Worm (Caenorhabditis elegans): ENCODE data around the gene fbxc-27.

DNA sequence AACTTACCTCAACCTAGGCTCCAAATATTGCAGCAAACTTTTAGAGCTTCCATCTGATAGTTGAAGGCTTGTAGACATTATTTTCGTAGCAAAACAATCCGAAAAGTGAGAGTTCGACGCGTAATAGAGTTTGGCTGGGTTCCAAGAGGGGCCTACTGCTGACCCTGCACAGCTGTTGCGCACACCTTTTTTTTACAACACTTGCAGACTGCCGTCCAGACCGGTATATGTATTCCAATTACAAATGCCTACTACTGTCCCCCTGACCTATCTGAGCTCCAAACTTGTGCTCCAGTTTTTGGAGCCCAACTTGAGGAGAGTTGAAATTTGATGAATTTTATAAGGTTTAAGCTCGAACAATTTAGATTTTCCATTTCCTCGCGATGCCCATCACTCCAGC, at the start of gene fbxc-27, which contains the start of gene fbxc-24:
- TF ChIP-seq sptf-1 (tag; optimal IDR thresholded peaks at IDR 0.05) (no peak), unc-62 (GFP tag; optimal IDR thresholded peaks at IDR 0.05) (no peak), mab-5 (tag; optimal IDR thresholded peaks at IDR 0.05) (no peak), snpc-4 (tag; optimal IDR thresholded peaks at IDR 0.05) (no peak), ztf-11 (tag; optimal IDR thresholded peaks at IDR 0.05) (no peak), nhr-2 (tag; optimal IDR thresholded peaks at IDR 0.05) (no peak), nhr-76 (tag; optimal IDR thresholded peaks at IDR 0.05) (no peak), unc-120 (tag; optimal IDR thresholded peaks at IDR 0.05; ENCODE audit: poor library complexity, severe bottlenecking) (no peak), nhr-12 (tag; optimal IDR thresholded peaks at IDR 0.05) (no peak), lsy-2 (tag; optimal IDR thresholded peaks at IDR 0.05) (no peak), nhr-237 (tag; optimal IDR thresholded peaks at IDR 0.05) (no peak), lin-13 (tag; optimal IDR thresholded peaks at IDR 0.05) (no peak), nhr-28 (tag; optimal IDR thresholded peaks at IDR 0.05) (no peak), ces-1 (GFP tag; optimal IDR thresholded peaks at IDR 0.05) (no peak)

All from whole organism, mixed stage, embryonic.